Fruit fly (Drosophila melanogaster) whole organism, embryonic: ENCODE data around the gene Tre1.

Experiments used
- Bdp1 ChIP-seq: fragments of 200-800 bp; sonication (Bioruptor generic); optimal IDR thresholded peaks from 3 replicates; lab custom pipeline; 2016; ENCODE audit warnings: missing biosample characterization, missing genetic modification characterization
- CG12155 ChIP-seq: fragments of 200-800 bp; sonication (Bioruptor generic); optimal IDR thresholded peaks from 3 replicates; lab custom pipeline; 2016; ENCODE audit warnings: missing biosample characterization, missing genetic modification characterization
- CG12391 ChIP-seq: fragments of 200-800 bp; sonication (Bioruptor generic); optimal IDR thresholded peaks from 3 replicates; lab custom pipeline; 2018; ENCODE audit warnings: missing biosample characterization, mild to moderate bottlenecking, missing genetic modification characterization, moderate library complexity
- CG13624 ChIP-seq: fragments of 200-800 bp; sonication (Bioruptor generic); optimal IDR thresholded peaks from 2 replicates; lab custom pipeline; 2016; ENCODE audit warnings: missing biosample characterization, missing genetic modification characterization
- CG13894 ChIP-seq: fragments of 200-800 bp; sonication (Bioruptor generic); optimal IDR thresholded peaks from 3 replicates; lab custom pipeline; 2018; ENCODE audit warnings: missing biosample characterization, mild to moderate bottlenecking, missing genetic modification characterization, moderate library complexity
- CG14860 ChIP-seq: fragments of 200-800 bp; sonication (Bioruptor generic); IDR thresholded peaks from 3 replicates; pipeline ENCODE4 v1.3.6; 2022; ENCODE audit warnings: missing biosample characterization, missing genetic modification characterization; ENCODE audit not compliant: partially characterized antibody
- CG14965 ChIP-seq: fragments of 200-800 bp; sonication (Bioruptor generic); optimal IDR thresholded peaks from 2 replicates; lab custom pipeline; 2016; ENCODE audit warnings: missing biosample characterization, missing genetic modification characterization, borderline replicate concordance
- CG15601 ChIP-seq: fragments of 200-800 bp; sonication (Bioruptor generic); optimal IDR thresholded peaks from 3 replicates; lab custom pipeline; 2019; ENCODE audit warnings: missing biosample characterization, mild to moderate bottlenecking, missing genetic modification characterization, moderate library complexity
- CG1602 ChIP-seq: fragments of 200-800 bp; sonication (Bioruptor generic); optimal IDR thresholded peaks from 3 replicates; lab custom pipeline; 2016; ENCODE audit warnings: missing biosample characterization, missing genetic modification characterization
- CG1647 ChIP-seq: fragments of 200-800 bp; sonication (Bioruptor generic); optimal IDR thresholded peaks from 3 replicates; lab custom pipeline; 2016; ENCODE audit warnings: missing biosample characterization, missing genetic modification characterization
- CG17186 ChIP-seq: fragments of 200-800 bp; sonication (Bioruptor generic); optimal IDR thresholded peaks from 3 replicates; lab custom pipeline; 2017; ENCODE audit warnings: missing biosample characterization, missing genetic modification reagents, missing genetic modification characterization
- CG17612 ChIP-seq: fragments of 200-800 bp; sonication (Bioruptor generic); IDR thresholded peaks from 2 replicates; pipeline ENCODE4 v1.3.6; 2022; ENCODE audit warnings: missing biosample characterization, missing genetic modification characterization
- CG17829 ChIP-seq: fragments of 200-800 bp; optimal IDR thresholded peaks from 2 replicates; lab custom pipeline; 2019; ENCODE audit warnings: missing biosample characterization, mild to moderate bottlenecking, missing genetic modification characterization, moderate library complexity
- CG3163 ChIP-seq: fragments of 200-800 bp; sonication (Bioruptor generic); optimal IDR thresholded peaks from 3 replicates; lab custom pipeline; 2016; ENCODE audit warnings: missing biosample characterization, missing genetic modification characterization
- CG32767 ChIP-seq: fragments of 200-800 bp; sonication (Bioruptor generic); IDR thresholded peaks from 2 replicates; pipeline ENCODE4 v1.3.6; 2022; ENCODE audit warnings: missing biosample characterization, missing genetic modification characterization
- CG4404 ChIP-seq: fragments of 200-800 bp; sonication (Bioruptor generic); IDR thresholded peaks from 2 replicates; pipeline ENCODE4 v1.3.6; 2022; ENCODE audit warnings: missing biosample characterization, missing genetic modification characterization
- CG7556 ChIP-seq: fragments of 200-800 bp; sonication (Bioruptor generic); optimal IDR thresholded peaks from 2 replicates; lab custom pipeline; 2017; ENCODE audit warnings: missing biosample characterization, mild to moderate bottlenecking, missing genetic modification characterization
- CG8089 ChIP-seq: fragments of 200-800 bp; sonication (Bioruptor generic); optimal IDR thresholded peaks from 3 replicates; lab custom pipeline; 2016; ENCODE audit warnings: missing biosample characterization, missing genetic modification characterization
- CG8388 ChIP-seq: fragments of 200-800 bp; sonication (Bioruptor generic); optimal IDR thresholded peaks from 2 replicates; lab custom pipeline; 2019; ENCODE audit warnings: missing biosample characterization, mild to moderate bottlenecking, missing genetic modification characterization, moderate library complexity
- CG9215 ChIP-seq: fragments of 200-800 bp; sonication (Bioruptor generic); IDR thresholded peaks from 2 replicates; pipeline ENCODE4 v1.3.6; 2022; ENCODE audit warnings: missing biosample characterization, missing genetic modification characterization
- CG9932 ChIP-seq: fragments of 200-800 bp; sonication (Bioruptor generic); IDR thresholded peaks from 2 replicates; pipeline ENCODE4 v1.3.6; 2022; ENCODE audit warnings: missing biosample characterization, missing genetic modification characterization
- CTCF ChIP-seq: fragments of 200-800 bp; sonication (Bioruptor generic); optimal IDR thresholded peaks from 2 replicates; lab custom pipeline; 2017; ENCODE audit warnings: missing biosample characterization, mild to moderate bottlenecking, missing genetic modification characterization, moderate library complexity
- Dip2 ChIP-seq: fragments of 200-800 bp; sonication (Bioruptor generic); IDR thresholded peaks from 2 replicates; pipeline ENCODE4 v1.3.6; 2022; ENCODE audit warnings: missing biosample characterization, missing genetic modification characterization
- Dll ChIP-seq: fragments of 200-800 bp; sonication (Bioruptor generic); IDR thresholded peaks from 4 replicates; pipeline ENCODE4 v1.3.6; 2022; ENCODE audit warnings: missing biosample characterization, missing genetic modification characterization; ENCODE audit not compliant: partially characterized antibody
- Ets65A ChIP-seq: fragments of 200-800 bp; sonication (Bioruptor generic); peaks from one replicate; lab custom pipeline; 2016; ENCODE audit warnings: missing biosample characterization, missing genetic modification characterization
- H15 ChIP-seq: fragments of 200-800 bp; sonication (Bioruptor generic); IDR thresholded peaks from 3 replicates; pipeline ENCODE4 v1.3.6; 2022; ENCODE audit warnings: missing biosample characterization, missing genetic modification characterization
- HLH3B ChIP-seq: fragments of 200-800 bp; sonication (Bioruptor generic); IDR thresholded peaks from 2 replicates; pipeline ENCODE4 v1.3.6; 2022; ENCODE audit warnings: missing biosample characterization, missing genetic modification characterization
- HLH54F ChIP-seq: fragments of 200-800 bp; sonication (Bioruptor generic); optimal IDR thresholded peaks from 3 replicates; lab custom pipeline; 2016; ENCODE audit warnings: missing biosample characterization, missing genetic modification characterization
- Hr51 ChIP-seq, 2 experiments: fragments of 200-800 bp; sonication (Bioruptor generic); optimal IDR thresholded peaks; 2 replicates in 1 of 2; 3 replicates in 1 of 2; lab custom pipeline; 2016 to 2018; ENCODE audit warnings: missing biosample characterization in 2 of 2, missing genetic modification characterization in 2 of 2, mild to moderate bottlenecking in 1 of 2, moderate library complexity in 1 of 2
- MBD-R2 ChIP-seq: fragments of 200-800 bp; sonication (Bioruptor generic); IDR thresholded peaks from 2 replicates; pipeline ENCODE4 v1.3.6; 2022; ENCODE audit warnings: missing biosample characterization, missing genetic modification characterization
- NK7.1 ChIP-seq: fragments of 200-800 bp; sonication (Bioruptor generic); optimal IDR thresholded peaks from 3 replicates; lab custom pipeline; 2016; ENCODE audit warnings: missing biosample characterization, missing genetic modification characterization
- NfI ChIP-seq: fragments of 200-800 bp; sonication (Bioruptor generic); optimal IDR thresholded peaks from 3 replicates; lab custom pipeline; 2018; ENCODE audit warnings: missing biosample characterization, mild to moderate bottlenecking, missing genetic modification characterization, moderate library complexity
- Opbp ChIP-seq: fragments of 200-800 bp; sonication (Bioruptor generic); IDR thresholded peaks from 3 replicates; pipeline ENCODE4 v1.3.6; 2022; ENCODE audit warnings: missing biosample characterization, missing genetic modification characterization; ENCODE audit not compliant: partially characterized antibody
- Optix ChIP-seq: fragments of 200-800 bp; sonication (Bioruptor generic); IDR thresholded peaks from 3 replicates; pipeline ENCODE4 v1.3.6; 2022; ENCODE audit warnings: missing biosample characterization, missing genetic modification characterization
- Rx ChIP-seq: fragments of 200-800 bp; sonication (Bioruptor generic); IDR thresholded peaks from 2 replicates; pipeline ENCODE4 v1.3.6; 2022; ENCODE audit warnings: missing biosample characterization, missing genetic modification characterization
- ac ChIP-seq: fragments of 200-800 bp; sonication (Bioruptor generic); optimal IDR thresholded peaks from 3 replicates; lab custom pipeline; 2017; ENCODE audit warnings: missing biosample characterization, mild to moderate bottlenecking, missing genetic modification characterization
- cas ChIP-seq: fragments of 200-800 bp; sonication (Bioruptor generic); IDR thresholded peaks from 2 replicates; pipeline ENCODE4 v1.3.6; 2022; ENCODE audit warnings: missing biosample characterization, missing genetic modification characterization
- chm ChIP-seq: fragments of 200-800 bp; sonication (Bioruptor generic); IDR thresholded peaks from 2 replicates; pipeline ENCODE4 v1.3.6; 2022; ENCODE audit warnings: missing biosample characterization, missing genetic modification characterization
- ems ChIP-seq: fragments of 200-800 bp; sonication (Bioruptor generic); optimal IDR thresholded peaks from 3 replicates; lab custom pipeline; 2016; ENCODE audit warnings: missing biosample characterization, missing genetic modification characterization
- fd96Cb ChIP-seq: fragments of 200-800 bp; sonication (Bioruptor generic); optimal IDR thresholded peaks from 2 replicates; lab custom pipeline; 2018; ENCODE audit warnings: missing biosample characterization, mild to moderate bottlenecking, missing genetic modification characterization, moderate library complexity
- fu2 ChIP-seq: fragments of 200-800 bp; sonication (Bioruptor generic); optimal IDR thresholded peaks from 2 replicates; lab custom pipeline; 2016; ENCODE audit warnings: missing biosample characterization, missing genetic modification characterization
- ham ChIP-seq: fragments of 200-800 bp; sonication (Bioruptor generic); IDR thresholded peaks from 2 replicates; pipeline ENCODE4 v1.3.6; 2022; ENCODE audit warnings: missing biosample characterization, missing genetic modification characterization
- lab ChIP-seq: fragments of 200-800 bp; sonication (Bioruptor generic); optimal IDR thresholded peaks from 3 replicates; lab custom pipeline; 2017; ENCODE audit warnings: missing biosample characterization, missing genetic modification characterization, mild to moderate bottlenecking, moderate library complexity, missing genetic modification reagents
- lola ChIP-seq, 3 experiments: fragments of >200 bp in 2 of 3; fragments of 200-800 bp in 1 of 3; sonication (Bioruptor generic) in 1 of 3; optimal IDR thresholded peaks; 2 replicates each; lab custom pipeline; 2017 to 2019; ENCODE audit warnings: missing biosample characterization in 3 of 3, missing genetic modification characterization in 3 of 3, mild to moderate bottlenecking in 1 of 3, moderate library complexity in 1 of 3
- maf-S ChIP-seq: fragments of 200-800 bp; sonication (Bioruptor generic); optimal IDR thresholded peaks from 2 replicates; lab custom pipeline; 2016; ENCODE audit warnings: missing biosample characterization, missing genetic modification characterization
- mam ChIP-seq: fragments of 200-800 bp; sonication (Bioruptor generic); optimal IDR thresholded peaks from 3 replicates; lab custom pipeline; 2016; ENCODE audit warnings: missing biosample characterization, missing genetic modification characterization
- nerfin-2 ChIP-seq: fragments of 200-800 bp; sonication (Bioruptor generic); IDR thresholded peaks from 2 replicates; pipeline ENCODE4 v1.3.6; 2022; ENCODE audit warnings: missing biosample characterization, missing genetic modification characterization; ENCODE audit not compliant: partially characterized antibody
- tap ChIP-seq: fragments of 200-800 bp; optimal IDR thresholded peaks from 3 replicates; lab custom pipeline; 2019; ENCODE audit warnings: missing biosample characterization, mild to moderate bottlenecking, missing genetic modification characterization, moderate library complexity
- tio ChIP-seq: fragments of 200-800 bp; sonication (Bioruptor generic); optimal IDR thresholded peaks from 2 replicates; lab custom pipeline; 2017; ENCODE audit warnings: missing biosample characterization, missing genetic modification characterization, inconsistent platforms
- twi ChIP-seq: fragments of 200-800 bp; optimal IDR thresholded peaks from 2 replicates; lab custom pipeline; 2019; ENCODE audit warnings: missing biosample characterization, mild to moderate bottlenecking, missing genetic modification characterization, moderate library complexity
- tx ChIP-seq: fragments of 200-800 bp; sonication (Bioruptor generic); optimal IDR thresholded peaks from 2 replicates; lab custom pipeline; 2016; ENCODE audit warnings: missing biosample characterization, missing genetic modification characterization
- vfl ChIP-seq: fragments of 200-800 bp; sonication (Bioruptor generic); optimal IDR thresholded peaks from 2 replicates; lab custom pipeline; 2016; ENCODE audit warnings: missing biosample characterization, missing genetic modification characterization

The Tre1 gene

DNA sequence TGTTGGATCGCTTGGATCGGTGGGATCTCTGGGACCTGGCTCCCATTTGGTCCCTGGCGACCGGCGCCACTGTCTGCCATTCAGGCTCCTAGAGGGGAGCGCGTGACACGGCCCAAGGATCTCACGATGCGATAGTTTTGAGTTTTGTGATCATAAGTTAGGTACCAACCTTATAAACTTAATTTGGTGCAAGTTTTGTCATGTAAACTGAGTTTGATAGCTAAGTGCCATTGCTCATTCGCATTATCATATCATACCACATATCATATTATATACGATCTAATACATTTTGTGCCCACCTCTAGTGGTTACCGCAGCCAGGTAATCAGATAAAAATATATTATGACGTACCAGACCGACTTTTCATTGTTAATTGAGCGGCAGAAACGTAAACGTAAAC, 16.2 kb upstream of the Tre1 start (continued):
- TF ChIP-seq vfl = no peak
- TF ChIP-seq CTCF (GFP tag; lab: Kevin White, UChicago) = no peak
- no peak for TF ChIP-seq ems (GFP tag; lab: Kevin White, UChicago)
- no peak for TF ChIP-seq CG12391 (tag; lab: Kevin White, UChicago)
- TF ChIP-seq mam (GFP tag; lab: Kevin White, UChicago) = no peak
- TF ChIP-seq twi (tag; lab: Kevin White, UChicago) = peak; percentile 52
- TF ChIP-seq CG1602 (GFP tag; lab: Kevin White, UChicago) = no peak
- no peak for TF ChIP-seq CG14965 (GFP tag; lab: Kevin White, UChicago)
- no peak for TF ChIP-seq CG15601 (tag; lab: Kevin White, UChicago)
- TF ChIP-seq MBD-R2 = no peak
- peak; percentile 20; the same call in 1 of the 2 replicates for TF ChIP-seq chm (GFP tag; lab: Robert Waterston, UW)
- TF ChIP-seq CG13624 (GFP tag; lab: Kevin White, UChicago) = no peak
- TF ChIP-seq fu2 = no peak
- TF ChIP-seq CG17829 = peak; percentile 84
- no peak for TF ChIP-seq tx (GFP tag; lab: Kevin White, UChicago)
- no peak for TF ChIP-seq CG4404 (GFP tag; lab: Robert Waterston, UW)
- no peak for TF ChIP-seq maf-S (GFP tag; lab: Kevin White, UChicago)
- no peak for TF ChIP-seq Bdp1 (GFP tag; lab: Kevin White, UChicago)
- no peak for TF ChIP-seq CG8388 (GFP tag; lab: Kevin White, UChicago)
- peak; percentile 34; the same call in 1 of the 2 replicates for TF ChIP-seq nerfin-2 (GFP tag; lab: Robert Waterston, UW)
- TF ChIP-seq CG32767 (GFP tag; lab: Robert Waterston, UW) = no peak
- TF ChIP-seq CG7556 (GFP tag; lab: Kevin White, UChicago) = no peak
- no peak for TF ChIP-seq CG17612 (GFP tag; lab: Robert Waterston, UW)
- TF ChIP-seq Hr51 (GFP tag; optimal IDR thresholded peaks at IDR 0.05; lab: Kevin White, UChicago) = no peak
- peak; percentile 52; the same call in 2 of the 3 replicates for TF ChIP-seq CG14860 (GFP tag; lab: Robert Waterston, UW)
- TF ChIP-seq Opbp = peak; percentile 56; the same call in 1 of the 3 replicates
- TF ChIP-seq CG3163 (GFP tag; lab: Kevin White, UChicago) = no peak
- no peak for TF ChIP-seq HLH54F (GFP tag; lab: Kevin White, UChicago)
- peak; percentile 87 for TF ChIP-seq Dll (GFP tag; lab: Robert Waterston, UW)
- no peak for TF ChIP-seq CG9932 (GFP tag; lab: Robert Waterston, UW)
- TF ChIP-seq Rx = no peak
- TF ChIP-seq Optix (GFP tag; lab: Robert Waterston, UW) = no peak
- no peak for TF ChIP-seq CG13894 (tag; lab: Kevin White, UChicago)
- TF ChIP-seq CG9215 = no peak; the same call in 1 of the 2 replicates
- TF ChIP-seq lab = no peak
- TF ChIP-seq cas (GFP tag; lab: Robert Waterston, UW) = no peak
- no peak for TF ChIP-seq Ets65A (GFP tag; lab: Kevin White, UChicago)
- peak; percentile 22 for TF ChIP-seq tap (tag; lab: Kevin White, UChicago)
- no peak for TF ChIP-seq H15 (GFP tag; lab: Robert Waterston, UW)
- TF ChIP-seq fd96Cb (tag; lab: Kevin White, UChicago) = no peak
- no peak for TF ChIP-seq CG8089
- no peak for TF ChIP-seq CG12155 (GFP tag; lab: Kevin White, UChicago)
- no peak for TF ChIP-seq HLH3B (GFP tag; lab: Robert Waterston, UW)
- TF ChIP-seq NK7.1 (GFP tag; lab: Kevin White, UChicago) = no peak
- no peak for TF ChIP-seq ham (GFP tag; lab: Robert Waterston, UW)
- no peak for TF ChIP-seq CG1647
- TF ChIP-seq CG17186 = no peak
- TF ChIP-seq ac (GFP tag; lab: Kevin White, UChicago) = no peak
- no peak for TF ChIP-seq NfI
- TF ChIP-seq tio (GFP tag; lab: Kevin White, UChicago) = no peak
- TF ChIP-seq Dip2 (GFP tag; lab: Robert Waterston, UW) = no peak
- TF ChIP-seq lola (GFP tag; optimal IDR thresholded peaks at IDR 0.05; lab: Kevin White, UChicago) = peak in 1 of 3 experiments; percentile 61
